Worm (Caenorhabditis elegans) whole organism, late embryonic: ENCODE results near the gene pgam-5.

Experiments
- T23F11.4 ChIP-seq: fragments of 200-800 bp; sonication (Bioruptor generic); optimal IDR thresholded peaks from 2 replicates; lab custom pipeline; 2018; ENCODE audit warnings: mild to moderate bottlenecking, missing genetic modification characterization, missing compliant biosample characterization
- ceh-19 ChIP-seq: fragments of 200-800 bp; sonication (Bioruptor generic); optimal IDR thresholded peaks from 2 replicates; lab custom pipeline; 2018; ENCODE audit warnings: mild to moderate bottlenecking, missing genetic modification characterization, missing compliant biosample characterization
- ceh-2 ChIP-seq: sonication (generic microtip); optimal IDR thresholded peaks from 2 replicates; lab custom pipeline; 2016; ENCODE audit warnings: missing genotype, missing genetic modification characterization, missing compliant biosample characterization
- ceh-22 ChIP-seq: sonication (generic microtip); optimal IDR thresholded peaks from 2 replicates; lab custom pipeline; 2017; ENCODE audit warnings: missing biosample characterization, missing genetic modification characterization
- ceh-34 ChIP-seq: sonication (generic microtip); optimal IDR thresholded peaks from 2 replicates; lab custom pipeline; 2016; ENCODE audit warnings: mild to moderate bottlenecking, missing genetic modification characterization, missing compliant biosample characterization
- pqm-1 ChIP-seq: sonication (generic microtip); optimal IDR thresholded peaks from 2 replicates; lab custom pipeline; 2016; ENCODE audit warnings: missing genetic modification characterization, missing compliant biosample characterization
- rnt-1 ChIP-seq: sonication (generic microtip); optimal IDR thresholded peaks from 2 replicates; lab custom pipeline; 2016; ENCODE audit warnings: missing genetic modification characterization, missing compliant biosample characterization
- unc-55 ChIP-seq: sonication (generic microtip); optimal IDR thresholded peaks from 2 replicates; lab custom pipeline; 2017; ENCODE audit warnings: missing biosample characterization, missing genetic modification reagents, missing genetic modification characterization

DNA sequence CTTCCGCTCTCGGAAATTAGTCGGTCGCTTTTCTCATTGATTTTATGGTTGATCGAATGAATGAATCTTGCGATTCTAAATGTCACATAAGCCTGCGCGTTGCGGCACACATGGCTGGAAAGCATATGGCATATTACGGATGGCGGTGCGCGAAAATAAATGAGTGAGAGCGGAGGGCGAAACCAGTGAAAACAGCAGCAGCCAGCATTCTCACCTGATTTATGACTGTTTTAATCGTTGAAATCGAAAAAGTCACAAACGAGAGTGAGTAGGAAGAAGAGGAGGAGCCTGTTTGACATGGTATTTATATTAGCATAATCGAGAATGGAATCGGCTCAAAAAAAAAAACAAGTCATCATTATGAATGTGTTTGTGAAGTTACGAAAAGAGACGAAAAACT is 25.7 kb upstream of the pgam-5 start:
- no peak for TF ChIP-seq unc-55 (GFP tag; lab: Kevin White, UChicago)
- TF ChIP-seq ceh-2 (tag; lab: Kevin White, UChicago): no peak
- TF ChIP-seq ceh-34: no peak
- TF ChIP-seq T23F11.4 (GFP tag; lab: Kevin White, UChicago): no peak
- TF ChIP-seq rnt-1 (tag; lab: Kevin White, UChicago): no peak
- no peak for TF ChIP-seq ceh-19 (GFP tag; lab: Kevin White, UChicago)
- TF ChIP-seq pqm-1 (tag; lab: Kevin White, UChicago): no peak
- no peak for TF ChIP-seq ceh-22 (tag; lab: Kevin White, UChicago)
